Worm (Caenorhabditis elegans) whole organism, L4 larva: Measurements from ENCODE around the gene btbd-10.

Experiments
- ama-1 ChIP-seq: fragments of 150-350 bp; optimal IDR thresholded peaks from 2 replicates; lab custom pipeline; 2014; ENCODE audit warnings: inconsistent platforms, mixed read lengths
- hmg-1.1 ChIP-seq: fragments of 200-800 bp; sonication (Bioruptor generic); IDR thresholded peaks from 2 replicates; pipeline ENCODE4 v1.3.6; 2022; ENCODE audit warnings: missing genetic modification reagents, missing genetic modification characterization, missing compliant biosample characterization
- lsy-2 ChIP-seq, 2 experiments: fragments of 150-350 bp in 1 of 2; sonication (generic microtip) in 1 of 2; optimal IDR thresholded peaks; 2 replicates each; lab custom pipeline; 2014 to 2017; ENCODE audit warnings: missing biosample characterization in 2 of 2, missing genetic modification characterization in 2 of 2
- nhr-28 ChIP-seq: fragments of 150-350 bp; optimal IDR thresholded peaks from 2 replicates; lab custom pipeline; 2014; ENCODE audit warnings: missing biosample characterization, missing genetic modification characterization
- nhr-76 ChIP-seq: fragments of 150-350 bp; optimal IDR thresholded peaks from 2 replicates; lab custom pipeline; 2014; ENCODE audit warnings: missing biosample characterization, missing genetic modification characterization

- peak; percentile 69 for TF ChIP-seq ama-1 (lab: Kevin White, UChicago)
- TF ChIP-seq hmg-1.1, result no peak
- peak; percentile 56 for TF ChIP-seq nhr-28 (tag; lab: Kevin White, UChicago)
- TF ChIP-seq nhr-76, result no peak
- peak in 1 of 2 experiments; percentile 61 for TF ChIP-seq lsy-2 (tag; optimal IDR thresholded peaks at IDR 0.05; lab: Kevin White, UChicago)
Measured at ce11 chrII:4891012-4891775, 13.6 kb upstream of the btbd-10 start, which contains the start of gene gst-9.
